Fruit fly (Drosophila melanogaster) whole organism, pupa: ENCODE measurements around the gene Atat.

Experiments used
- CG10348 ChIP-seq: fragments of 200-800 bp; sonication (Bioruptor generic); IDR thresholded peaks from 2 replicates; pipeline ENCODE4 v1.3.6; 2022; ENCODE audit warnings: missing biosample characterization, missing genetic modification characterization
- CG12605 ChIP-seq: fragments of 200-800 bp; sonication (Bioruptor generic); IDR thresholded peaks from 2 replicates; pipeline ENCODE4 v1.3.6; 2022; ENCODE audit warnings: missing biosample characterization, missing genetic modification characterization
- CG13204 ChIP-seq: fragments of 200-800 bp; sonication (Bioruptor generic); optimal IDR thresholded peaks from 2 replicates; lab custom pipeline; 2018; ENCODE audit warnings: missing biosample characterization, mild to moderate bottlenecking, missing genetic modification characterization, moderate library complexity
- CG14655 ChIP-seq: fragments of 200-800 bp; sonication (Bioruptor generic); optimal IDR thresholded peaks from 3 replicates; lab custom pipeline; 2017; ENCODE audit warnings: mild to moderate bottlenecking, missing biosample characterization, missing genetic modification reagents, missing genetic modification characterization
- CG15710 ChIP-seq: fragments of 200-800 bp; sonication (Bioruptor generic); optimal IDR thresholded peaks from 2 replicates; lab custom pipeline; 2018; ENCODE audit warnings: missing biosample characterization, mild to moderate bottlenecking, missing genetic modification characterization, moderate library complexity
- CG17806 ChIP-seq: fragments of 200-800 bp; sonication (Bioruptor generic); optimal IDR thresholded peaks from 2 replicates; lab custom pipeline; 2018; ENCODE audit warnings: missing biosample characterization, mild to moderate bottlenecking, missing genetic modification characterization, moderate library complexity
- CG32121 ChIP-seq: fragments of 200-800 bp; sonication (Bioruptor generic); IDR thresholded peaks from 2 replicates; pipeline ENCODE4 v1.3.6; 2022; ENCODE audit warnings: missing biosample characterization, missing genetic modification characterization
- CG34367 ChIP-seq: fragments of 200-800 bp; sonication (Bioruptor generic); optimal IDR thresholded peaks from 2 replicates; lab custom pipeline; 2018; ENCODE audit warnings: missing biosample characterization, mild to moderate bottlenecking, missing genetic modification characterization
- CG4496 ChIP-seq: fragments of 200-800 bp; sonication (Bioruptor generic); IDR thresholded peaks from 3 replicates; pipeline ENCODE4 v1.3.6; 2022; ENCODE audit warnings: missing biosample characterization, missing genetic modification characterization
- CG8159 ChIP-seq: fragments of 200-800 bp; sonication (Bioruptor generic); optimal IDR thresholded peaks from 3 replicates; lab custom pipeline; 2018; ENCODE audit warnings: missing biosample characterization, mild to moderate bottlenecking, missing genetic modification characterization, moderate library complexity
- CG8301 ChIP-seq: fragments of 200-800 bp; sonication (Bioruptor generic); optimal IDR thresholded peaks from 2 replicates; lab custom pipeline; 2018; ENCODE audit warnings: missing biosample characterization, mild to moderate bottlenecking, missing genetic modification characterization
- CG9948 ChIP-seq: fragments of 200-800 bp; sonication (Bioruptor generic); optimal IDR thresholded peaks from 2 replicates; lab custom pipeline; 2018; ENCODE audit warnings: missing biosample characterization, mild to moderate bottlenecking, missing genetic modification characterization, moderate library complexity
- D1 ChIP-seq: fragments of 200-800 bp; sonication (Bioruptor generic); optimal IDR thresholded peaks from 2 replicates; lab custom pipeline; 2018; ENCODE audit warnings: missing biosample characterization, mild to moderate bottlenecking, missing genetic modification characterization, moderate library complexity
- EcR ChIP-seq: fragments of 200-800 bp; sonication (Bioruptor generic); optimal IDR thresholded peaks from 3 replicates; lab custom pipeline; 2019; ENCODE audit warnings: missing biosample characterization, missing genetic modification characterization, mild to moderate bottlenecking, moderate library complexity, missing genetic modification reagents
- Ets98B ChIP-seq: fragments of 200-800 bp; sonication (Bioruptor generic); IDR thresholded peaks from 2 replicates; pipeline ENCODE4 v1.3.6; 2022; ENCODE audit warnings: missing biosample characterization, missing genetic modification characterization
- Pif1A ChIP-seq: fragments of 200-800 bp; sonication (Bioruptor generic); optimal IDR thresholded peaks from 3 replicates; lab custom pipeline; 2016; ENCODE audit warnings: missing biosample characterization, missing genetic modification characterization
- Pif1B ChIP-seq: fragments of 200-800 bp; sonication (Bioruptor generic); optimal IDR thresholded peaks from 3 replicates; lab custom pipeline; 2016; ENCODE audit warnings: missing biosample characterization, missing genetic modification characterization
- Snoo ChIP-seq: fragments of 200-800 bp; sonication (Bioruptor generic); optimal IDR thresholded peaks from 3 replicates; lab custom pipeline; 2017; ENCODE audit warnings: missing biosample characterization, mild to moderate bottlenecking, missing genetic modification characterization, inconsistent platforms
- fd96Ca ChIP-seq: fragments of 200-800 bp; sonication (Bioruptor generic); IDR thresholded peaks from 3 replicates; pipeline ENCODE4 v1.3.6; 2022; ENCODE audit warnings: missing biosample characterization, missing genetic modification characterization
- gl ChIP-seq: fragments of 200-800 bp; sonication (Bioruptor generic); optimal IDR thresholded peaks from 2 replicates; lab custom pipeline; 2018; ENCODE audit warnings: missing biosample characterization, mild to moderate bottlenecking, missing genetic modification characterization
- rn ChIP-seq: fragments of 200-800 bp; sonication (Bioruptor generic); IDR thresholded peaks from 2 replicates; pipeline ENCODE4 v1.3.6; 2022; ENCODE audit warnings: missing biosample characterization, missing genetic modification characterization

Atat gene

dm6 chr3L:9467267-9467666, 40.7 kb upstream of the Atat start:
- TF ChIP-seq CG17806 (tag; lab: Kevin White, UChicago), result no peak
- TF ChIP-seq CG13204 (GFP tag; lab: Kevin White, UChicago), result no peak
- no peak for TF ChIP-seq D1 (tag; lab: Kevin White, UChicago)
- TF ChIP-seq CG9948 (tag; lab: Kevin White, UChicago), result no peak
- TF ChIP-seq fd96Ca (GFP tag; lab: Robert Waterston, UW), result no peak
- no peak for TF ChIP-seq Ets98B (GFP tag; lab: Robert Waterston, UW)
- no peak for TF ChIP-seq CG15710 (tag; lab: Kevin White, UChicago)
- TF ChIP-seq gl, result no peak
- no peak for TF ChIP-seq CG4496
- TF ChIP-seq EcR (GFP tag; lab: Kevin White, UChicago), result no peak
- TF ChIP-seq CG34367 (tag; lab: Kevin White, UChicago), result no peak
- TF ChIP-seq Snoo, result no peak
- no peak for TF ChIP-seq CG14655 (GFP tag; lab: Kevin White, UChicago)
- no peak for TF ChIP-seq CG12605 (GFP tag; lab: Robert Waterston, UW)
- TF ChIP-seq CG10348 (GFP tag; lab: Robert Waterston, UW), result no peak
- no peak for TF ChIP-seq CG8301 (tag; lab: Kevin White, UChicago)
- TF ChIP-seq CG8159, result no peak
- no peak for TF ChIP-seq Pif1A (GFP tag; lab: Kevin White, UChicago)

- no peak for TF ChIP-seq CG12605 (GFP tag; lab: Robert Waterston, UW)
- TF ChIP-seq CG8159, result peak; percentile 50
- peak; percentile 1 for TF ChIP-seq CG8301 (tag; lab: Kevin White, UChicago)
- TF ChIP-seq CG9948 (tag; lab: Kevin White, UChicago), result peak; percentile 34
- peak; percentile 41 for TF ChIP-seq CG14655 (GFP tag; lab: Kevin White, UChicago)
- no peak for TF ChIP-seq CG32121 (GFP tag; lab: Robert Waterston, UW)
- peak; percentile 26 for TF ChIP-seq CG17806 (tag; lab: Kevin White, UChicago)
- TF ChIP-seq CG15710 (tag; lab: Kevin White, UChicago), result peak; percentile 7
Measured at dm6 chr3L:9466595-9466994, 40.0 kb upstream of the Atat start.

dm6 chr3L:9465652-9466244, 39.2 kb upstream of the Atat start:
- TF ChIP-seq CG8301 (tag; lab: Kevin White, UChicago), result no peak
- TF ChIP-seq CG15710 (tag; lab: Kevin White, UChicago), result no peak
- no peak for TF ChIP-seq CG4496
- no peak for TF ChIP-seq CG10348 (GFP tag; lab: Robert Waterston, UW)

dm6 chr3L:9462794-9463193, 36.2 kb upstream of the Atat start:
- TF ChIP-seq fd96Ca (GFP tag; lab: Robert Waterston, UW), result 0 out of 3 replicates have a peak, but pooled peaks have one; percentile 13
- peak; percentile 42 for TF ChIP-seq CG15710 (tag; lab: Kevin White, UChicago)
- TF ChIP-seq EcR (GFP tag; lab: Kevin White, UChicago), result peak; percentile 21
- peak; percentile 46 for TF ChIP-seq CG17806 (tag; lab: Kevin White, UChicago)
- peak; percentile 91 for TF ChIP-seq CG13204 (GFP tag; lab: Kevin White, UChicago)
- no peak for TF ChIP-seq Pif1B (GFP tag; lab: Kevin White, UChicago)
- no peak for TF ChIP-seq Ets98B (GFP tag; lab: Robert Waterston, UW)
- no peak for TF ChIP-seq Snoo
- no peak for TF ChIP-seq CG10348 (GFP tag; lab: Robert Waterston, UW)
- TF ChIP-seq CG34367 (tag; lab: Kevin White, UChicago), result peak; percentile 54
- TF ChIP-seq CG9948 (tag; lab: Kevin White, UChicago), result peak; percentile 6
- 0 out of 3 replicates have a peak, but pooled peaks have one; percentile 10 for TF ChIP-seq CG4496
- TF ChIP-seq rn, result no peak
- peak; percentile 82 for TF ChIP-seq gl
- TF ChIP-seq CG12605 (GFP tag; lab: Robert Waterston, UW), result peak; percentile 58; the same call in 1 of the 2 replicates
- TF ChIP-seq D1 (tag; lab: Kevin White, UChicago), result no peak
- no peak for TF ChIP-seq CG8301 (tag; lab: Kevin White, UChicago)
- TF ChIP-seq CG8159, result peak; percentile 41
- no peak for TF ChIP-seq CG32121 (GFP tag; lab: Robert Waterston, UW)
- peak; percentile 17 for TF ChIP-seq Pif1A (GFP tag; lab: Kevin White, UChicago)
- TF ChIP-seq CG14655 (GFP tag; lab: Kevin White, UChicago), result no peak

dm6 chr3L:9462247-9462769, 35.8 kb upstream of the Atat start:
- TF ChIP-seq CG12605 (GFP tag; lab: Robert Waterston, UW) (peak; percentile 66), D1 (tag; lab: Kevin White, UChicago) (peak; percentile 93), CG10348 (GFP tag; lab: Robert Waterston, UW) (peak; percentile 52; the same call in 1 of the 2 replicates), CG9948 (tag; lab: Kevin White, UChicago) (peak; percentile 88), Ets98B (GFP tag; lab: Robert Waterston, UW) (peak; percentile 91), CG14655 (GFP tag; lab: Kevin White, UChicago) (peak; percentile 96), gl (peak; percentile 62), rn (no peak), CG8159 (peak; percentile 94), CG13204 (GFP tag; lab: Kevin White, UChicago) (peak; percentile 49), CG4496 (peak; percentile 92), CG8301 (tag; lab: Kevin White, UChicago) (peak; percentile 96), CG34367 (tag; lab: Kevin White, UChicago) (peak; percentile 90), Pif1B (GFP tag; lab: Kevin White, UChicago) (peak; percentile 87), CG17806 (tag; lab: Kevin White, UChicago) (peak; percentile 90), Pif1A (GFP tag; lab: Kevin White, UChicago) (peak; percentile 94), Snoo (peak; percentile 89), CG32121 (GFP tag; lab: Robert Waterston, UW) (peak; percentile 90), EcR (GFP tag; lab: Kevin White, UChicago) (no peak), CG15710 (tag; lab: Kevin White, UChicago) (peak; percentile 91), fd96Ca (GFP tag; lab: Robert Waterston, UW) (no peak)
